Worm (Caenorhabditis elegans) whole organism, L4 larva: ENCODE results near the gene Y41E3.8.
A peak's percentile ranks its signal among the peaks of the same experiment; 100 is the strongest.

ENCODE experiments used
- D1046.2 ChIP-seq: fragments of 200-800 bp; sonication (Bioruptor generic); IDR thresholded peaks from 2 replicates; pipeline ENCODE4 v1.3.6; 2022; ENCODE audit warnings: missing genetic modification characterization, missing compliant biosample characterization
- F10B5.3 ChIP-seq: sonication (generic microtip); optimal IDR thresholded peaks from 2 replicates; lab custom pipeline; 2016; ENCODE audit warnings: mild to moderate bottlenecking, missing genetic modification characterization, missing compliant biosample characterization
- F26F4.8 ChIP-seq: fragments of 200-800 bp; sonication (Bioruptor generic); conservative IDR thresholded peaks from 2 replicates; pipeline ENCODE4 v1.3.6; 2022; ENCODE audit warnings: missing genetic modification characterization, missing compliant biosample characterization
- F44E2.7 ChIP-seq: fragments of 200-800 bp; sonication (Bioruptor generic); IDR thresholded peaks from 2 replicates; pipeline ENCODE4 v2.1.2; 2022; ENCODE audit warnings: missing genetic modification characterization, missing compliant biosample characterization
- F49E8.2 ChIP-seq: sonication (generic microtip); optimal IDR thresholded peaks from 2 replicates; lab custom pipeline; 2016; ENCODE audit warnings: missing compliant biosample characterization, mild to moderate bottlenecking, missing genetic modification characterization, borderline replicate concordance
- R02D3.7 ChIP-seq: fragments of 150-350 bp; sonication (generic microtip); optimal IDR thresholded peaks from 3 replicates; lab custom pipeline; 2014; ENCODE audit warnings: missing biosample characterization, missing genetic modification characterization
- Y75B8A.6 ChIP-seq: fragments of 200-800 bp; sonication (Bioruptor generic); IDR thresholded peaks from 2 replicates; pipeline ENCODE4 v1.3.6; 2022; ENCODE audit warnings: missing genetic modification reagents, missing genetic modification characterization, missing compliant biosample characterization
- ZK546.5 ChIP-seq, 2 experiments: sonication (generic microtip); optimal IDR thresholded peaks; 2 replicates each; lab custom pipeline; 2017; ENCODE audit warnings: missing biosample characterization in 2 of 2, missing genetic modification characterization in 2 of 2
- aha-1 ChIP-seq: fragments of 150-350 bp; peaks from one replicate; lab custom pipeline; 2014; ENCODE audit warnings: missing biosample characterization, missing genetic modification characterization
- arid-1 ChIP-seq: fragments of 200-800 bp; sonication (Bioruptor generic); conservative IDR thresholded peaks from 2 replicates; pipeline ENCODE4 v1.3.6; 2022; ENCODE audit warnings: missing genetic modification reagents, missing genetic modification characterization, missing compliant biosample characterization
- attf-4 ChIP-seq: sonication (generic microtip); optimal IDR thresholded peaks from 3 replicates; lab custom pipeline; 2017; ENCODE audit warnings: missing biosample characterization, missing genetic modification characterization
- ceh-32 ChIP-seq: sonication (generic microtip); optimal IDR thresholded peaks from 2 replicates; lab custom pipeline; 2016; ENCODE audit warnings: mild to moderate bottlenecking, missing genetic modification characterization, missing compliant biosample characterization; ENCODE audit not compliant: poor library complexity
- ceh-62 ChIP-seq: sonication (generic microtip); optimal IDR thresholded peaks from 2 replicates; lab custom pipeline; 2017; ENCODE audit warnings: missing biosample characterization, missing genetic modification characterization
- ces-1 ChIP-seq: fragments of 150-350 bp; sonication (generic microtip); optimal IDR thresholded peaks from 4 replicates; lab custom pipeline; 2014; ENCODE audit warnings: missing biosample characterization, missing genetic modification reagents, missing genetic modification characterization
- ctbp-1 ChIP-seq: fragments of 200-800 bp; sonication (Bioruptor generic); IDR thresholded peaks from 2 replicates; pipeline ENCODE4 v1.3.6; 2022; ENCODE audit warnings: missing genetic modification reagents, missing genetic modification characterization, missing compliant biosample characterization
- daf-12 ChIP-seq: fragments of 150-350 bp; optimal IDR thresholded peaks from 2 replicates; lab custom pipeline; 2014; ENCODE audit warnings: missing biosample characterization, missing genetic modification reagents, missing genetic modification characterization
- daf-8 ChIP-seq: fragments of 200-800 bp; sonication (Bioruptor generic); IDR thresholded peaks from 2 replicates; pipeline ENCODE4 v1.3.6; 2022; ENCODE audit warnings: missing genetic modification characterization, missing compliant biosample characterization
- dmd-6 ChIP-seq: fragments of 200-800 bp; sonication (Bioruptor generic); IDR thresholded peaks from 2 replicates; pipeline ENCODE4 v1.3.6; 2022; ENCODE audit warnings: missing genetic modification reagents, missing genetic modification characterization, missing compliant biosample characterization
- dmd-8 ChIP-seq: fragments of 200-800 bp; sonication (Bioruptor generic); IDR thresholded peaks from 2 replicates; pipeline ENCODE4 v1.3.6; 2022; ENCODE audit warnings: missing genetic modification characterization, missing compliant biosample characterization
- dpl-1 ChIP-seq: fragments of 150-350 bp; optimal IDR thresholded peaks from 2 replicates; lab custom pipeline; 2014; ENCODE audit warnings: missing biosample characterization, missing genetic modification reagents, missing genetic modification characterization
- fkh-10 ChIP-seq: fragments of 150-350 bp; optimal IDR thresholded peaks from 2 replicates; lab custom pipeline; 2014; ENCODE audit warnings: missing biosample characterization, missing genetic modification reagents, missing genetic modification characterization
- gei-8 ChIP-seq: fragments of 200-800 bp; sonication (Bioruptor generic); optimal IDR thresholded peaks from 2 replicates; lab custom pipeline; 2018; ENCODE audit warnings: mild to moderate bottlenecking, missing genetic modification characterization, missing compliant biosample characterization
- hmg-1.1 ChIP-seq: fragments of 200-800 bp; sonication (Bioruptor generic); IDR thresholded peaks from 2 replicates; pipeline ENCODE4 v1.3.6; 2022; ENCODE audit warnings: missing genetic modification reagents, missing genetic modification characterization, missing compliant biosample characterization
- jun-1 ChIP-seq: fragments of 150-350 bp; optimal IDR thresholded peaks from 2 replicates; lab custom pipeline; 2014; ENCODE audit warnings: missing biosample characterization, missing genetic modification reagents, missing genetic modification characterization
- lin-1 ChIP-seq: fragments of 200-800 bp; sonication (Bioruptor generic); IDR thresholded peaks from 2 replicates; pipeline ENCODE4 v1.3.6; 2022; ENCODE audit warnings: missing genetic modification reagents, missing genetic modification characterization, missing compliant biosample characterization
- lin-13 ChIP-seq: fragments of 150-350 bp; optimal IDR thresholded peaks from 2 replicates; lab custom pipeline; 2014; ENCODE audit warnings: missing biosample characterization, missing genetic modification reagents, missing genetic modification characterization
- lin-38 ChIP-seq: fragments of 200-800 bp; sonication (Bioruptor generic); IDR thresholded peaks from 2 replicates; pipeline ENCODE4 v1.3.6; 2022; ENCODE audit warnings: missing genetic modification reagents, missing genetic modification characterization, missing compliant biosample characterization
- lir-3 ChIP-seq: sonication (generic microtip); optimal IDR thresholded peaks from 2 replicates; lab custom pipeline; 2016; ENCODE audit warnings: mild to moderate bottlenecking, missing genetic modification characterization, missing compliant biosample characterization
- madf-5 ChIP-seq, 2 experiments: fragments of 200-800 bp; sonication (Bioruptor generic); IDR thresholded peaks; 2 replicates each; pipeline ENCODE4 v1.3.6; 2022; ENCODE audit warnings: missing compliant biosample characterization in 2 of 2, missing genetic modification characterization in 2 of 2
- madf-9 ChIP-seq: fragments of 200-800 bp; sonication (Bioruptor generic); conservative IDR thresholded peaks from 2 replicates; pipeline ENCODE4 v1.3.6; 2022; ENCODE audit warnings: missing genetic modification reagents, missing genetic modification characterization, missing compliant biosample characterization
- mes-2 ChIP-seq: sonication (generic microtip); optimal IDR thresholded peaks from 2 replicates; lab custom pipeline; 2016; ENCODE audit warnings: missing genotype, mild to moderate bottlenecking, missing genetic modification characterization, missing compliant biosample characterization; ENCODE audit not compliant: poor library complexity, severe bottlenecking
- mxl-2 ChIP-seq: fragments of 200-800 bp; sonication (Bioruptor generic); conservative IDR thresholded peaks from 2 replicates; pipeline ENCODE4 v1.3.6; 2022; ENCODE audit warnings: missing genetic modification reagents, missing genetic modification characterization, missing compliant biosample characterization
- mxl-3 ChIP-seq: fragments of 200-800 bp; sonication (Bioruptor generic); optimal IDR thresholded peaks from 2 replicates; lab custom pipeline; 2018; ENCODE audit warnings: mild to moderate bottlenecking, missing genetic modification characterization, missing compliant biosample characterization
- nhr-11 ChIP-seq: fragments of 150-350 bp; optimal IDR thresholded peaks from 2 replicates; lab custom pipeline; 2014; ENCODE audit warnings: missing biosample characterization, missing genetic modification characterization
- nhr-42 ChIP-seq: fragments of 200-800 bp; sonication (Bioruptor generic); IDR thresholded peaks from 2 replicates; pipeline ENCODE4 v1.3.6; 2022; ENCODE audit warnings: missing genetic modification characterization, missing compliant biosample characterization
- nhr-48 ChIP-seq: sonication (generic microtip); optimal IDR thresholded peaks from 2 replicates; lab custom pipeline; 2016; ENCODE audit warnings: mild to moderate bottlenecking, missing genetic modification characterization, missing compliant biosample characterization
- nhr-77 ChIP-seq: fragments of 150-350 bp; optimal IDR thresholded peaks from 2 replicates; lab custom pipeline; 2014; ENCODE audit warnings: missing biosample characterization, missing genetic modification characterization
- pqm-1 ChIP-seq: sonication (generic microtip); optimal IDR thresholded peaks from 2 replicates; lab custom pipeline; 2017; ENCODE audit warnings: missing biosample characterization, missing genetic modification characterization
- rbr-2 ChIP-seq: sonication (generic microtip); optimal IDR thresholded peaks from 2 replicates; lab custom pipeline; 2016; ENCODE audit warnings: missing genotype, missing genetic modification characterization, missing compliant biosample characterization
- sdz-12 ChIP-seq: fragments of 200-800 bp; sonication (Bioruptor generic); optimal IDR thresholded peaks from 2 replicates; lab custom pipeline; 2018; ENCODE audit warnings: mild to moderate bottlenecking, missing genetic modification characterization, missing compliant biosample characterization
- set-16 ChIP-seq: fragments of 200-800 bp; sonication (Bioruptor generic); IDR thresholded peaks from 2 replicates; pipeline ENCODE4 v1.3.6; 2022; ENCODE audit warnings: missing genetic modification reagents, missing genetic modification characterization, missing compliant biosample characterization
- skn-1 ChIP-seq: fragments of 150-350 bp; optimal IDR thresholded peaks from 2 replicates; lab custom pipeline; 2014; ENCODE audit warnings: missing biosample characterization, missing genetic modification characterization
- snpc-1.2 ChIP-seq: fragments of 200-800 bp; sonication (Bioruptor generic); IDR thresholded peaks from 2 replicates; pipeline ENCODE4 v1.3.6; 2022; ENCODE audit warnings: missing genetic modification reagents, missing genetic modification characterization, missing compliant biosample characterization
- spr-3 ChIP-seq: fragments of 200-800 bp; sonication (Bioruptor generic); optimal IDR thresholded peaks from 2 replicates; lab custom pipeline; 2018; ENCODE audit warnings: mild to moderate bottlenecking, missing genetic modification characterization, missing compliant biosample characterization
- tra-1 ChIP-seq: fragments of 200-800 bp; sonication (Bioruptor generic); IDR thresholded peaks from 2 replicates; pipeline ENCODE4 v1.3.6; 2022; ENCODE audit warnings: missing genetic modification reagents, missing genetic modification characterization, missing compliant biosample characterization
- unc-130 ChIP-seq: sonication (generic microtip); optimal IDR thresholded peaks from 2 replicates; lab custom pipeline; 2016; ENCODE audit warnings: missing genetic modification reagents, missing genetic modification characterization, missing compliant biosample characterization
- unc-62 ChIP-seq, 3 experiments: fragments of 150-350 bp in 1 of 3; sonication (generic microtip); optimal IDR thresholded peaks in 2 of 3; peaks in 1 of 3; 1 replicate in 1 of 3; 2 replicates in 2 of 3; lab custom pipeline; 2014 to 2017; ENCODE audit warnings: missing biosample characterization in 3 of 3, missing genetic modification characterization in 3 of 3, missing genetic modification reagents in 3 of 3, missing genotype in 1 of 3
- zfp-2 ChIP-seq: sonication (generic microtip); optimal IDR thresholded peaks from 2 replicates; lab custom pipeline; 2016; ENCODE audit warnings: mild to moderate bottlenecking, missing genetic modification characterization, missing compliant biosample characterization
- ztf-7 ChIP-seq: fragments of 150-350 bp; optimal IDR thresholded peaks from 2 replicates; lab custom pipeline; 2014; ENCODE audit warnings: missing biosample characterization, missing genetic modification characterization

Y41E3.8 gene

ce11 chrIV:15024426-15024825, 4.4 kb downstream of the Y41E3.8 start:
- no peak for TF ChIP-seq sdz-12
- no peak for TF ChIP-seq F44E2.7
- TF ChIP-seq set-16 (GFP tag; lab: Robert Waterston, UW) = peak; percentile 80
- no peak for TF ChIP-seq arid-1 (GFP tag; lab: Robert Waterston, UW)
- peak; percentile 84 for TF ChIP-seq aha-1 (tag; lab: Kevin White, UChicago)
- no peak for TF ChIP-seq hmg-1.1 (GFP tag; lab: Robert Waterston, UW)
- TF ChIP-seq R02D3.7 (tag; lab: Kevin White, UChicago) = no peak

- no peak for TF ChIP-seq spr-3
- TF ChIP-seq jun-1 (tag; lab: Kevin White, UChicago) = no peak
- no peak for TF ChIP-seq unc-62 (GFP tag; optimal IDR thresholded peaks at IDR 0.05 in 1 of 2; lab: Kevin White, UChicago)
- TF ChIP-seq unc-62 (tag; optimal IDR thresholded peaks at IDR 0.05; lab: Kevin White, UChicago) = no peak
- TF ChIP-seq D1046.2 (GFP tag; lab: Robert Waterston, UW) = no peak
- no peak for TF ChIP-seq dmd-8
- TF ChIP-seq snpc-1.2 (GFP tag; lab: Robert Waterston, UW) = no peak
- TF ChIP-seq unc-130 (GFP tag; lab: Kevin White, UChicago) = no peak
- TF ChIP-seq F10B5.3 (tag; lab: Kevin White, UChicago) = no peak
- TF ChIP-seq ZK546.5 (tag; optimal IDR thresholded peaks at IDR 0.05; lab: Kevin White, UChicago) = no peak
- no peak for TF ChIP-seq ztf-7
- TF ChIP-seq ces-1 (GFP tag; lab: Kevin White, UChicago) = peak; percentile 19
- TF ChIP-seq lin-38 (GFP tag; lab: Robert Waterston, UW) = no peak
- TF ChIP-seq fkh-10 (GFP tag; lab: Kevin White, UChicago) = peak; percentile 64
- no peak for TF ChIP-seq tra-1
- peak; percentile 44; the same call in 1 of the 2 replicates for TF ChIP-seq hmg-1.1 (GFP tag; lab: Robert Waterston, UW)
- TF ChIP-seq ctbp-1 (GFP tag; lab: Robert Waterston, UW) = peak; percentile 48; the same call in 1 of the 2 replicates
- no peak for TF ChIP-seq attf-4 (tag; lab: Kevin White, UChicago)
- TF ChIP-seq mxl-3 = no peak
- no peak for TF ChIP-seq dpl-1 (GFP tag; lab: Kevin White, UChicago)
- no peak for TF ChIP-seq zfp-2 (tag; lab: Kevin White, UChicago)
- no peak for TF ChIP-seq mxl-2 (GFP tag; lab: Robert Waterston, UW)
- no peak for TF ChIP-seq ceh-62
- no peak for TF ChIP-seq set-16 (GFP tag; lab: Robert Waterston, UW)
- TF ChIP-seq mes-2 = peak; percentile 34
- no peak for TF ChIP-seq skn-1 (tag; lab: Kevin White, UChicago)
- 0 out of 2 replicates have a peak, but pooled peaks have one; percentile 11 for TF ChIP-seq dmd-6 (GFP tag; lab: Robert Waterston, UW)
- TF ChIP-seq nhr-42 (GFP tag; lab: Robert Waterston, UW) = no peak
- no peak for TF ChIP-seq lin-13 (GFP tag; lab: Kevin White, UChicago)
- peak; percentile 5 for TF ChIP-seq ceh-32 (tag; lab: Kevin White, UChicago)
- TF ChIP-seq madf-5 (GFP tag; IDR thresholded peaks at IDR 0.05; lab: Robert Waterston, UW) = no peak
- TF ChIP-seq nhr-48 (tag; lab: Kevin White, UChicago) = no peak
- TF ChIP-seq lin-1 (GFP tag; lab: Robert Waterston, UW) = no peak
- no peak for TF ChIP-seq F49E8.2 (tag; lab: Kevin White, UChicago)
- no peak for TF ChIP-seq pqm-1 (tag; lab: Kevin White, UChicago)
- no peak for TF ChIP-seq R02D3.7 (tag; lab: Kevin White, UChicago)
- TF ChIP-seq nhr-77 (tag; lab: Kevin White, UChicago) = no peak
- TF ChIP-seq F26F4.8 = no peak
- no peak for TF ChIP-seq nhr-11 (tag; lab: Kevin White, UChicago)
- TF ChIP-seq lir-3 (tag; lab: Kevin White, UChicago) = no peak
- TF ChIP-seq daf-12 (tag; lab: Kevin White, UChicago) = no peak
- peak; percentile 44 for TF ChIP-seq aha-1 (tag; lab: Kevin White, UChicago)
- peak; percentile 45 for TF ChIP-seq rbr-2 (tag; lab: Kevin White, UChicago)
- no peak for TF ChIP-seq arid-1 (GFP tag; lab: Robert Waterston, UW)
- no peak for TF ChIP-seq daf-8
- TF ChIP-seq Y75B8A.6 (GFP tag; lab: Robert Waterston, UW) = no peak
- TF ChIP-seq gei-8 (GFP tag; lab: Kevin White, UChicago) = no peak
- no peak for TF ChIP-seq madf-9 (GFP tag; lab: Robert Waterston, UW)
Measured at ce11 chrIV:15020958-15021357, 7.8 kb downstream of the Y41E3.8 start.
